Fruit fly (Drosophila melanogaster): Measurements from ENCODE around the gene CG34456.

CG34456 gene

dm6 chr3L:9401354-9402156, 39.6 kb downstream of the CG34456 start (continued):
- TF ChIP-seq CG34224 (GFP tag; IDR thresholded peaks at IDR 0.05; ENCODE audit: partially characterized antibody) (peak; percentile 7; the same call in 1 of the 3 replicates), mirr (GFP tag; optimal IDR thresholded peaks at IDR 0.05) (no peak), CG10979 (tag; optimal IDR thresholded peaks at IDR 0.05) (no peak), kni (GFP tag; optimal IDR thresholded peaks at IDR 0.05) (peak; percentile 39), seq (GFP tag; IDR thresholded peaks at IDR 0.05) (peak; percentile 49; the same call in 1 of the 2 replicates), lola (GFP tag; optimal IDR thresholded peaks at IDR 0.05) (peak in 1 of 3 experiments; percentile 73), CG12391 (tag; optimal IDR thresholded peaks at IDR 0.05) (no peak), CG2129 (GFP tag; IDR thresholded peaks at IDR 0.05; ENCODE audit: partially characterized antibody) (no peak), yki (optimal IDR thresholded peaks at IDR 0.05) (peak; percentile 55), chm (GFP tag; IDR thresholded peaks at IDR 0.05) (peak; percentile 59; the same call in 1 of the 2 replicates), run (tag; optimal IDR thresholded peaks at IDR 0.05) (no peak), CG3281 (GFP tag; optimal IDR thresholded peaks at IDR 0.05) (no peak), CG15601 (tag; optimal IDR thresholded peaks at IDR 0.05) (no peak), CG14050 (GFP tag; IDR thresholded peaks at IDR 0.05) (no peak), gfzf (GFP tag; optimal IDR thresholded peaks at IDR 0.05) (no peak), sim (GFP tag; IDR thresholded peaks at IDR 0.05) (no peak), Atf3 (GFP tag; optimal IDR thresholded peaks at IDR 0.05) (no peak), BtbVII (GFP tag; optimal IDR thresholded peaks at IDR 0.05) (peak; percentile 85), CG16863 (GFP tag; optimal IDR thresholded peaks at IDR 0.05) (no peak), bsh (GFP tag; optimal IDR thresholded peaks at IDR 0.05) (peak in 1 of 2 experiments; percentile 12), hth (optimal IDR thresholded peaks at IDR 0.05) (no peak), toy (GFP tag; IDR thresholded peaks at IDR 0.05) (no peak), az2 (GFP tag; optimal IDR thresholded peaks at IDR 0.05) (no peak), CG32767 (GFP tag; IDR thresholded peaks at IDR 0.05) (peak; percentile 22; the same call in 1 of the 2 replicates), E2f1 (GFP tag; IDR thresholded peaks at IDR 0.05) (no peak), ems (GFP tag; optimal IDR thresholded peaks at IDR 0.05) (no peak), CG34376 (GFP tag; optimal IDR thresholded peaks at IDR 0.05) (peak; percentile 10), CG4404 (GFP tag; IDR thresholded peaks at IDR 0.05) (no peak), pros (GFP tag; optimal IDR thresholded peaks at IDR 0.05) (peak; percentile 70), D (optimal IDR thresholded peaks at IDR 0.05) (peak; percentile 6), D (GFP tag; optimal IDR thresholded peaks at IDR 0.05) (no peak), CG10147 (GFP tag; optimal IDR thresholded peaks at IDR 0.05) (no peak), GATAe (GFP tag; conservative IDR thresholded peaks at IDR 0.05) (no peak), CG12942 (GFP tag; optimal IDR thresholded peaks at IDR 0.05) (no peak), Fer1 (GFP tag; optimal IDR thresholded peaks at IDR 0.05) (no peak)

- TF ChIP-seq Sox102F (GFP tag; optimal IDR thresholded peaks at IDR 0.05) (no peak), CG2199 (GFP tag; IDR thresholded peaks at IDR 0.05) (peak; percentile 84; the same call in 2 of the 3 replicates), HmgZ (tag; optimal IDR thresholded peaks at IDR 0.05) (peak; percentile 42), CG7963 (GFP tag; IDR thresholded peaks at IDR 0.05; ENCODE audit: partially characterized antibody) (peak; percentile 67), CG7786 (GFP tag; optimal IDR thresholded peaks at IDR 0.05) (no peak), NC2β (GFP tag; optimal IDR thresholded peaks at IDR 0.05) (peak; percentile 7), jigr1 (GFP tag; IDR thresholded peaks at IDR 0.05) (no peak), Lhr (GFP tag; optimal IDR thresholded peaks at IDR 0.05) (peak; percentile 79), Optix (GFP tag; IDR thresholded peaks at IDR 0.05) (no peak), CG4617 (GFP tag; optimal IDR thresholded peaks at IDR 0.05; ENCODE audit: borderline replicate concordance) (peak; percentile 88), CG11085 (GFP tag; IDR thresholded peaks at IDR 0.05) (no peak), ems (GFP tag; optimal IDR thresholded peaks at IDR 0.05) (peak; percentile 37), CG11247 (GFP tag; IDR thresholded peaks at IDR 0.05) (peak; percentile 43), CTCF (GFP tag; optimal IDR thresholded peaks at IDR 0.05) (no peak), CG14710 (tag; optimal IDR thresholded peaks at IDR 0.05) (peak; percentile 71), CG32767 (GFP tag; IDR thresholded peaks at IDR 0.05) (no peak), Sry-δ (GFP tag; optimal IDR thresholded peaks at IDR 0.05) (peak; percentile 96)
Measured at dm6 chr3L:9402157-9402890, 40.4 kb downstream of the CG34456 start, which contains the start of gene eIF4E1. Gene eIF4E1, minus strand, starts transcription at chr3L:9402460.

Data from whole organism, embryonic.